Worm (Caenorhabditis elegans) whole organism, late embryonic: Measurements from ENCODE around the gene col-114.

Source experiments
- C38D4.7 ChIP-seq: fragments of 200-800 bp; sonication (Bioruptor generic); optimal IDR thresholded peaks from 2 replicates; lab custom pipeline; 2018; ENCODE audit warnings: mild to moderate bottlenecking, missing genetic modification characterization, moderate library complexity, missing compliant biosample characterization
- K09A11.1 ChIP-seq: sonication (generic microtip); optimal IDR thresholded peaks from 2 replicates; lab custom pipeline; 2017; ENCODE audit warnings: antibody characterized with exemption, mild to moderate bottlenecking, missing genetic modification characterization, missing compliant biosample characterization; ENCODE audit not compliant: insufficient read depth
- ceh-14 ChIP-seq: sonication (generic microtip); optimal IDR thresholded peaks from 2 replicates; lab custom pipeline; 2016; ENCODE audit warnings: missing genotype, missing genetic modification characterization, missing compliant biosample characterization
- ceh-19 ChIP-seq: fragments of 200-800 bp; sonication (Bioruptor generic); optimal IDR thresholded peaks from 2 replicates; lab custom pipeline; 2018; ENCODE audit warnings: mild to moderate bottlenecking, missing genetic modification characterization, missing compliant biosample characterization
- ceh-31 ChIP-seq: sonication (generic microtip); optimal IDR thresholded peaks from 2 replicates; lab custom pipeline; 2016; ENCODE audit warnings: missing genetic modification characterization, missing compliant biosample characterization
- ceh-34 ChIP-seq: sonication (generic microtip); optimal IDR thresholded peaks from 2 replicates; lab custom pipeline; 2016; ENCODE audit warnings: mild to moderate bottlenecking, missing genetic modification characterization, missing compliant biosample characterization
- ceh-48 ChIP-seq: sonication (generic microtip); optimal IDR thresholded peaks from 2 replicates; lab custom pipeline; 2016; ENCODE audit warnings: missing genetic modification characterization, inconsistent platforms, missing compliant biosample characterization
- ceh-6 ChIP-seq: fragments of 200-800 bp; sonication (Bioruptor generic); optimal IDR thresholded peaks from 2 replicates; lab custom pipeline; 2018; ENCODE audit warnings: mild to moderate bottlenecking, missing genetic modification characterization, missing compliant biosample characterization
- ceh-9 ChIP-seq: sonication (generic microtip); optimal IDR thresholded peaks from 2 replicates; lab custom pipeline; 2016; ENCODE audit warnings: mild to moderate bottlenecking, missing genetic modification characterization, inconsistent platforms, missing compliant biosample characterization
- elt-4 ChIP-seq: sonication (generic microtip); optimal IDR thresholded peaks from 2 replicates; lab custom pipeline; 2016; ENCODE audit warnings: missing genetic modification characterization, missing compliant biosample characterization
- ets-4 ChIP-seq: sonication (generic microtip); optimal IDR thresholded peaks from 2 replicates; lab custom pipeline; 2016; ENCODE audit warnings: missing genetic modification characterization, missing compliant biosample characterization
- eyg-1 ChIP-seq: sonication (generic microtip); optimal IDR thresholded peaks from 2 replicates; lab custom pipeline; 2016; ENCODE audit warnings: missing genotype, missing genetic modification characterization, missing compliant biosample characterization
- fax-1 ChIP-seq: sonication (generic microtip); optimal IDR thresholded peaks from 2 replicates; lab custom pipeline; 2016; ENCODE audit warnings: missing genotype, missing genetic modification characterization, missing compliant biosample characterization
- fkh-10 ChIP-seq: fragments of 150-350 bp; optimal IDR thresholded peaks from 2 replicates; lab custom pipeline; 2014; ENCODE audit warnings: missing biosample characterization, missing genetic modification reagents, missing genetic modification characterization
- fkh-6 ChIP-seq: sonication (generic microtip); optimal IDR thresholded peaks from 2 replicates; lab custom pipeline; 2016; ENCODE audit warnings: missing genetic modification characterization, missing compliant biosample characterization
- gmeb-2 ChIP-seq: sonication (generic microtip); optimal IDR thresholded peaks from 2 replicates; lab custom pipeline; 2016; ENCODE audit warnings: missing genetic modification characterization, inconsistent platforms, missing compliant biosample characterization
- hlh-13 ChIP-seq: fragments of 200-800 bp; sonication (Bioruptor generic); optimal IDR thresholded peaks from 2 replicates; lab custom pipeline; 2018; ENCODE audit warnings: mild to moderate bottlenecking, missing genetic modification characterization, missing compliant biosample characterization
- hlh-6 ChIP-seq: sonication (generic microtip); optimal IDR thresholded peaks from 2 replicates; lab custom pipeline; 2016; ENCODE audit warnings: missing genotype, missing genetic modification characterization, missing compliant biosample characterization
- lin-11 ChIP-seq: fragments of 200-800 bp; sonication (Bioruptor generic); optimal IDR thresholded peaks from 2 replicates; lab custom pipeline; 2018; ENCODE audit warnings: mild to moderate bottlenecking, missing genetic modification characterization, missing compliant biosample characterization
- madf-2 ChIP-seq: sonication (generic microtip); optimal IDR thresholded peaks from 2 replicates; lab custom pipeline; 2017; ENCODE audit warnings: missing genetic modification characterization, missing compliant biosample characterization
- nfya-1 ChIP-seq: sonication (generic microtip); optimal IDR thresholded peaks from 2 replicates; lab custom pipeline; 2017; ENCODE audit warnings: missing genetic modification characterization, mild to moderate bottlenecking, missing compliant biosample characterization, antibody characterized with exemption, moderate library complexity
- nhr-11 ChIP-seq: fragments of 150-350 bp; optimal IDR thresholded peaks from 2 replicates; lab custom pipeline; 2014; ENCODE audit warnings: missing biosample characterization, missing genetic modification characterization
- npax-4 ChIP-seq: sonication (generic microtip); optimal IDR thresholded peaks from 2 replicates; lab custom pipeline; 2016; ENCODE audit warnings: missing genetic modification characterization, missing compliant biosample characterization
- odd-2 ChIP-seq: sonication (generic microtip); optimal IDR thresholded peaks from 2 replicates; lab custom pipeline; 2017; ENCODE audit warnings: antibody characterized with exemption, mild to moderate bottlenecking, missing genetic modification characterization, missing compliant biosample characterization
- pat-9 ChIP-seq: fragments of 200-800 bp; sonication (Bioruptor generic); optimal IDR thresholded peaks from 2 replicates; lab custom pipeline; 2018; ENCODE audit warnings: mild to moderate bottlenecking, missing genetic modification characterization, moderate library complexity, missing compliant biosample characterization
- pha-2 ChIP-seq: sonication (generic microtip); optimal IDR thresholded peaks from 2 replicates; lab custom pipeline; 2017; ENCODE audit warnings: mild to moderate bottlenecking, missing genetic modification characterization, missing compliant biosample characterization
- pha-4 ChIP-seq: fragments of 150-350 bp; optimal IDR thresholded peaks from 2 replicates; lab custom pipeline; 2018; ENCODE audit warnings: missing biosample characterization, missing genetic modification reagents, missing genetic modification characterization
- pqm-1 ChIP-seq: sonication (generic microtip); optimal IDR thresholded peaks from 2 replicates; lab custom pipeline; 2016; ENCODE audit warnings: missing genetic modification characterization, missing compliant biosample characterization
- pros-1 ChIP-seq: fragments of 150-350 bp; optimal IDR thresholded peaks from 2 replicates; lab custom pipeline; 2014; ENCODE audit warnings: missing biosample characterization, missing genetic modification reagents, missing genetic modification characterization
- ref-2 ChIP-seq: sonication (generic microtip); optimal IDR thresholded peaks from 2 replicates; lab custom pipeline; 2016; ENCODE audit warnings: missing genetic modification characterization, missing compliant biosample characterization
- rnt-1 ChIP-seq: sonication (generic microtip); optimal IDR thresholded peaks from 2 replicates; lab custom pipeline; 2016; ENCODE audit warnings: missing genetic modification characterization, missing compliant biosample characterization
- sox-2 ChIP-seq: fragments of 200-800 bp; sonication (Bioruptor generic); IDR thresholded peaks from 2 replicates; pipeline ENCODE4 v1.3.6; 2022; ENCODE audit warnings: missing genetic modification reagents, missing genetic modification characterization, missing compliant biosample characterization
- tbx-2 ChIP-seq: sonication (generic microtip); optimal IDR thresholded peaks from 2 replicates; lab custom pipeline; 2016; ENCODE audit warnings: missing genetic modification characterization, missing compliant biosample characterization
- ttx-3 ChIP-seq: sonication (generic microtip); optimal IDR thresholded peaks from 2 replicates; lab custom pipeline; 2016; ENCODE audit warnings: missing genetic modification reagents, missing genetic modification characterization, missing compliant biosample characterization
- unc-3 ChIP-seq, 2 experiments: fragments of 200-800 bp in 1 of 2; sonication (Bioruptor generic) in 1 of 2; sonication (generic microtip) in 1 of 2; conservative IDR thresholded peaks in 1 of 2; optimal IDR thresholded peaks in 1 of 2; 2 replicates each; pipeline versions ENCODE4 v1.3.6 to Lab custom; 2016 to 2022; ENCODE audit warnings: missing compliant biosample characterization in 2 of 2, missing genetic modification characterization in 2 of 2, missing genetic modification reagents in 1 of 2
- unc-55 ChIP-seq: sonication (generic microtip); optimal IDR thresholded peaks from 2 replicates; lab custom pipeline; 2017; ENCODE audit warnings: missing biosample characterization, missing genetic modification reagents, missing genetic modification characterization
- zip-5 ChIP-seq: sonication (generic microtip); optimal IDR thresholded peaks from 2 replicates; lab custom pipeline; 2016; ENCODE audit warnings: missing genetic modification characterization, missing compliant biosample characterization

Gene col-114

DNA sequence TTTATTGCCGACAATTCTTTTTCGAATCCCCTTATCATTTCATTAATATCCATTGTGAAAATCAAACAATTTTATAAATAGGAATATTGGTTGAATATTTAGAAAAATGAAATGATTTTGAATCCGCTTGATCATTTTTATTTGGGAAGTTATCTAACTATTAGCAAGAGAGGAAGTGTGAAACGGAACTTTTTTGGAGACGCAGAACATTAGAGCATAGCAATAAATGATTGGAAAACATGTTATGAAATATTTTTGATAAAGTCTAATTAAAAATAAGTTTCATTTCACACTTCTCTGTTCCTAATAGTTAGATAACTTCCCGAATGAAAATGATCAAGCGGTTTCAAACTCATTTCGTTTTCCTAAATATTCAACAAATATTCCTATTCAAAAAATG lies 41.0 kb upstream of the col-114 start, which contains the start of gene F42C5.3:
Gene F42C5.3 (minus strand): TSS at position 101 of the 400 bp plus-strand sequence.
- TF ChIP-seq sox-2 (no peak), pha-2 (tag; lab: Kevin White, UChicago) (no peak), ceh-14 (no peak), nhr-11 (tag; lab: Kevin White, UChicago) (no peak)

DNA sequence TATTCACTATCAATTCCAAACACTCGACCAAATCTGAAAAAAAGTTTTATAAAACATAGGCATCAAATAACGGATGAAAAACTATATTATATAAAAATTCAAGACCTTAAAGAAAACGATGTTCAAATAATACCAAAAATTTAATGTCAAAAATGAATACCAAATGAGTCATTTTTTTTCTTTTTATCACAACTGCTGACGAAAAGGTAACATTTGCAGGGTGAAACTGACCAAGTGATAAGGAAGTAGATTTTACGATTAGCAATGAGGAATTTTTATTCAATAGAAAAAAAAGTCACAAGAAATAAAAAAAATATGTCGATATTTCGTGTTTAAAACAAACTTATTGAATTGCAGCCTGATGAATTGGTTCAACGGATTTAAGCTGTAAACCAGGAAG lies 39.4 kb upstream of the col-114 start, which contains the start of gene C06E4.8:
Gene C06E4.8 (minus strand): TSS at position 37 of the 400 bp plus-strand sequence.
- TF ChIP-seq pha-4 (no peak), ceh-48 (tag; lab: Kevin White, UChicago) (no peak), C38D4.7 (GFP tag; lab: Kevin White, UChicago) (no peak), npax-4 (tag; lab: Kevin White, UChicago) (no peak), ceh-19 (GFP tag; lab: Kevin White, UChicago) (no peak), pqm-1 (tag; lab: Kevin White, UChicago) (no peak), nfya-1 (tag; lab: Kevin White, UChicago) (no peak), gmeb-2 (tag; lab: Kevin White, UChicago) (no peak), ceh-14 (no peak), tbx-2 (no peak), ceh-31 (tag; lab: Kevin White, UChicago) (no peak), fkh-10 (GFP tag; lab: Kevin White, UChicago) (no peak), zip-5 (tag; lab: Kevin White, UChicago) (no peak), unc-3 (GFP tag; conservative IDR thresholded peaks at IDR 0.05; lab: Robert Waterston, UW) (no peak), unc-3 (tag; optimal IDR thresholded peaks at IDR 0.05; lab: Kevin White, UChicago) (no peak), hlh-6 (tag; lab: Kevin White, UChicago) (no peak), eyg-1 (tag; lab: Kevin White, UChicago) (no peak), ceh-9 (tag; lab: Kevin White, UChicago) (no peak), odd-2 (tag; lab: Kevin White, UChicago) (no peak), fkh-6 (tag; lab: Kevin White, UChicago) (no peak)

DNA sequence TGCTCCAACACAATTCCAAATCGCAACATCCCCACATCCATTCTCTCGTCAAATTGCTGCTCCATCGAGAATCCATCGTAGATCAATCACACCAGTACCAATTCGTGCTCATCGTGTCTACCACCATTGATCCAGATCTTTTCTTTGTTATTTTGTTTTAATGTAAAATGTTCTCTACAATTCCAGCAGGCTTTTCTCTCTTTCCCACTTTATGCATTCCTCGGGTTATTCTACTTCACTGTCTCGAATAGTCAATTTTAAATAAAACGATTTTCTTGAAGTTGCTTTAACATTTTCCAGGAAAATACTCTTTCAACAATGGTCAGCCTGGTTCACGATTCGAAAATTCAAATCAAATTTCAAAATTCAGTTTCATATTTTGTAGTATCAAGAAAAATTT lies 36.5 kb upstream of the col-114 start, which contains the start of gene C06E4.1:
Gene C06E4.1 (plus strand): TSS at position 301 of the 400 bp plus-strand sequence.
- TF ChIP-seq pha-2 (tag; lab: Kevin White, UChicago) = no peak
- TF ChIP-seq pros-1 (tag; lab: Kevin White, UChicago) = no peak
- TF ChIP-seq hlh-6 (tag; lab: Kevin White, UChicago) = no peak
- TF ChIP-seq ttx-3 (tag; lab: Kevin White, UChicago) = no peak
- TF ChIP-seq ceh-34 (tag; lab: Kevin White, UChicago) = no peak
- no peak for TF ChIP-seq nhr-11 (tag; lab: Kevin White, UChicago)
- no peak for TF ChIP-seq nfya-1 (tag; lab: Kevin White, UChicago)
- no peak for TF ChIP-seq pat-9 (tag; lab: Kevin White, UChicago)
- no peak for TF ChIP-seq rnt-1 (tag; lab: Kevin White, UChicago)
- no peak for TF ChIP-seq hlh-13 (GFP tag; lab: Kevin White, UChicago)
- TF ChIP-seq C38D4.7 (GFP tag; lab: Kevin White, UChicago) = no peak
- TF ChIP-seq elt-4 (tag; lab: Kevin White, UChicago) = no peak
- TF ChIP-seq ref-2 (tag; lab: Kevin White, UChicago) = no peak
- no peak for TF ChIP-seq K09A11.1
- no peak for TF ChIP-seq gmeb-2 (tag; lab: Kevin White, UChicago)
- TF ChIP-seq, all 69 proteins: peak for 0

DNA sequence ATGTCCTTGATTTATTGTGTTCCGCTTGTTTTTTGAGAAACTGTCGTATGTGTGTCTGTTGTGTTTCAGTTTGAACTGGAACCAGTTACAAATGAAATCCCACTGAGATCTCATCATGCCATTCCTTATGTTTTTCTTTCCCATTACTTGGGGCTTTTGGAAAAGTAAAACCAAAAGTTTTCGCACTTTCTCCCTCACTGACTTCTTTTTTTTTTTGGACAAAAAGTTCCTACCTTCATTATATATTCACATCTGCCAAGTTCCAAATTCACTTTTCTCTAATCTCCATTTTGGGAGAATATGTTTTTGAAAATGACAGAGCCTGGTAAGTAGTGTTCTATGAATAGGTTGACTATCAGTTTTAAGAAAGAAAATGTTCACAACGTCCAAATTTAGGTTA lies 30.2 kb upstream of the col-114 start, which contains the start of gene C06E4.2:
Gene C06E4.2 (plus strand): TSS at position 301 of the 400 bp plus-strand sequence.
- no peak for TF ChIP-seq madf-2 (tag; lab: Kevin White, UChicago)
- no peak for TF ChIP-seq fax-1 (tag; lab: Kevin White, UChicago)
- TF ChIP-seq ceh-6 (GFP tag; lab: Kevin White, UChicago) = no peak
- TF ChIP-seq rnt-1 (tag; lab: Kevin White, UChicago) = no peak
- TF ChIP-seq sox-2 = no peak
- no peak for TF ChIP-seq unc-55 (GFP tag; lab: Kevin White, UChicago)
- TF ChIP-seq lin-11 (tag; lab: Kevin White, UChicago) = no peak
- no peak for TF ChIP-seq K09A11.1
- no peak for TF ChIP-seq ref-2 (tag; lab: Kevin White, UChicago)
- no peak for TF ChIP-seq ets-4
- no peak for TF ChIP-seq ceh-48 (tag; lab: Kevin White, UChicago)
